Fruit fly (Drosophila melanogaster): ENCODE measurements around the gene CG31097.

Gene CG31097

dm6 chr3R:25265589-25266201 lies 31.9 kb downstream of the CG31097 start, which contains the start of the genes GlnRS and RIOK2 (continued):
- TF ChIP-seq Mad (GFP tag; optimal IDR thresholded peaks at IDR 0.05) (no peak), CG1792 (GFP tag; optimal IDR thresholded peaks at IDR 0.05) (no peak), CG10959 (GFP tag; IDR thresholded peaks at IDR 0.05) (no peak), abd-A (tag; optimal IDR thresholded peaks at IDR 0.05) (no peak), sisA (GFP tag; IDR thresholded peaks at IDR 0.05) (no peak), CG12744 (GFP tag; optimal IDR thresholded peaks at IDR 0.05) (no peak), CG34376 (GFP tag; optimal IDR thresholded peaks at IDR 0.05) (no peak), yki (optimal IDR thresholded peaks at IDR 0.05) (no peak), h (optimal IDR thresholded peaks at IDR 0.05) (no peak), CG11560 (tag; IDR thresholded peaks at IDR 0.05) (no peak), CG7928 (GFP tag; optimal IDR thresholded peaks at IDR 0.05) (no peak), Bteb2 (GFP tag; optimal IDR thresholded peaks at IDR 0.05) (no peak), br (optimal IDR thresholded peaks at IDR 0.05) (no peak), ro (GFP tag; IDR thresholded peaks at IDR 0.05) (no peak), CG14014 (GFP tag; IDR thresholded peaks at IDR 0.05) (no peak), Nf-YC (tag; optimal IDR thresholded peaks at IDR 0.05) (no peak), CG7556 (GFP tag; optimal IDR thresholded peaks at IDR 0.05) (no peak), so (GFP tag; IDR thresholded peaks at IDR 0.05) (no peak), ftz-f1 (GFP tag; optimal IDR thresholded peaks at IDR 0.05) (no peak), zf30C (GFP tag; optimal IDR thresholded peaks at IDR 0.05) (no peak), Lim3 (GFP tag; IDR thresholded peaks at IDR 0.05) (no peak), mld (GFP tag; IDR thresholded peaks at IDR 0.05; ENCODE audit: partially characterized antibody) (peak; percentile 91), croc (GFP tag; conservative IDR thresholded peaks at IDR 0.05) (no peak; the same call in 2 of the 3 replicates), Fer1 (GFP tag; optimal IDR thresholded peaks at IDR 0.05) (no peak), CG11247 (GFP tag; IDR thresholded peaks at IDR 0.05) (no peak), Xbp1 (GFP tag; optimal IDR thresholded peaks at IDR 0.05) (peak; percentile 20), kay (GFP tag; optimal IDR thresholded peaks at IDR 0.05) (peak; percentile 68), Bdp1 (GFP tag; optimal IDR thresholded peaks at IDR 0.05) (no peak), gro (GFP tag; optimal IDR thresholded peaks at IDR 0.05) (peak; percentile 54), CG17912 (GFP tag; optimal IDR thresholded peaks at IDR 0.05) (peak; percentile 54), CG2116 (GFP tag; optimal IDR thresholded peaks at IDR 0.05) (peak; percentile 85), ewg (GFP tag; optimal IDR thresholded peaks at IDR 0.05) (no peak), cato (GFP tag; optimal IDR thresholded peaks at IDR 0.05; ENCODE audit: borderline replicate concordance) (no peak), sna (GFP tag; IDR thresholded peaks at IDR 0.05; ENCODE audit: partially characterized antibody) (peak; percentile 93), Ada2b (GFP tag; IDR thresholded peaks at IDR 0.05) (no peak), CG10543 (GFP tag; optimal IDR thresholded peaks at IDR 0.05) (no peak), corto (GFP tag; optimal IDR thresholded peaks at IDR 0.05) (no peak), CG3163 (GFP tag; optimal IDR thresholded peaks at IDR 0.05) (no peak), gt (GFP tag; IDR thresholded peaks at IDR 0.05) (no peak), CkIIα-i1 (GFP tag; IDR thresholded peaks at IDR 0.05) (no peak), CG16863 (GFP tag; optimal IDR thresholded peaks at IDR 0.05) (no peak), CG12942 (GFP tag; optimal IDR thresholded peaks at IDR 0.05) (no peak), CG4707 (GFP tag; optimal IDR thresholded peaks at IDR 0.05) (no peak), scrt (GFP tag; optimal IDR thresholded peaks at IDR 0.05) (peak; percentile 95), lilli (GFP tag; optimal IDR thresholded peaks at IDR 0.05) (peak; percentile 37), Sox102F (GFP tag; optimal IDR thresholded peaks at IDR 0.05) (no peak), ase (GFP tag; IDR thresholded peaks at IDR 0.05) (no peak), CG16779 (GFP tag; IDR thresholded peaks at IDR 0.05) (no peak), luna (GFP tag; optimal IDR thresholded peaks at IDR 0.05) (no peak), cg (GFP tag; optimal IDR thresholded peaks at IDR 0.05) (no peak), sim (GFP tag; IDR thresholded peaks at IDR 0.05) (no peak), TFAM (GFP tag; optimal IDR thresholded peaks at IDR 0.05) (no peak), CG3065 (GFP tag; optimal IDR thresholded peaks at IDR 0.05) (no peak)
